Fruit fly (Drosophila melanogaster) whole organism, embryonic: ENCODE results near the gene CG43307.

Experiments used
- Ada2b ChIP-seq: fragments of 200-800 bp; sonication (Bioruptor generic); IDR thresholded peaks from 2 replicates; pipeline ENCODE4 v1.3.6; 2022; ENCODE audit warnings: missing biosample characterization, missing genetic modification characterization
- Atf6 ChIP-seq: fragments of 200-800 bp; sonication (Bioruptor generic); IDR thresholded peaks from 2 replicates; pipeline ENCODE4 v1.3.6; 2022; ENCODE audit warnings: missing biosample characterization, missing genetic modification characterization
- Awh ChIP-seq: fragments of 200-800 bp; sonication (Bioruptor generic); IDR thresholded peaks from 2 replicates; pipeline ENCODE4, ENCODE4 v1.3.6; 2022; ENCODE audit warnings: missing biosample characterization, missing genetic modification characterization
- CG10147 ChIP-seq: fragments of 200-800 bp; sonication (Bioruptor generic); optimal IDR thresholded peaks from 2 replicates; lab custom pipeline; 2019; ENCODE audit warnings: missing biosample characterization, mild to moderate bottlenecking, missing genetic modification characterization, moderate library complexity
- CG1024 ChIP-seq: fragments of 200-800 bp; sonication (Bioruptor generic); IDR thresholded peaks from 2 replicates; pipeline ENCODE4 v1.3.6; 2022; ENCODE audit warnings: missing biosample characterization, missing genetic modification characterization
- CG10274 ChIP-seq: fragments of 200-800 bp; sonication (Bioruptor generic); optimal IDR thresholded peaks from 3 replicates; lab custom pipeline; 2017; ENCODE audit warnings: missing biosample characterization, mild to moderate bottlenecking, missing genetic modification characterization
- CG11093 ChIP-seq: fragments of 200-800 bp; sonication (Bioruptor generic); IDR thresholded peaks from 3 replicates; pipeline ENCODE4 v1.3.6; 2022; ENCODE audit warnings: missing biosample characterization, missing genetic modification characterization
- CG13123 ChIP-seq: fragments of 200-800 bp; sonication (Bioruptor generic); optimal IDR thresholded peaks from 2 replicates; lab custom pipeline; 2016; ENCODE audit warnings: missing biosample characterization, missing genetic modification characterization
- CG14441 ChIP-seq: fragments of 200-800 bp; sonication (Bioruptor generic); IDR thresholded peaks from 2 replicates; pipeline ENCODE4 v1.3.6; 2022; ENCODE audit warnings: missing biosample characterization, missing genetic modification characterization
- CG14667 ChIP-seq: fragments of 200-800 bp; sonication (Bioruptor generic); IDR thresholded peaks from 2 replicates; pipeline ENCODE4 v1.3.6; 2022; ENCODE audit warnings: missing biosample characterization, missing genetic modification characterization
- CG17361 ChIP-seq: fragments of 200-800 bp; sonication (Bioruptor generic); IDR thresholded peaks from 3 replicates; pipeline ENCODE4 v1.3.6; 2022; ENCODE audit warnings: missing biosample characterization, missing genetic modification characterization
- CG17802 ChIP-seq: fragments of 200-800 bp; sonication (Bioruptor generic); optimal IDR thresholded peaks from 2 replicates; lab custom pipeline; 2018; ENCODE audit warnings: missing biosample characterization, mild to moderate bottlenecking, missing genetic modification characterization, moderate library complexity
- CG18764 ChIP-seq: fragments of 200-800 bp; sonication (Bioruptor generic); optimal IDR thresholded peaks from 3 replicates; lab custom pipeline; 2016; ENCODE audit warnings: missing biosample characterization, missing genetic modification characterization
- CG32772 ChIP-seq: fragments of 200-800 bp; sonication (Bioruptor generic); IDR thresholded peaks from 2 replicates; pipeline ENCODE4 v1.3.6; 2022; ENCODE audit warnings: missing biosample characterization, missing genetic modification characterization
- CG34376 ChIP-seq: fragments of 200-800 bp; sonication (Bioruptor generic); optimal IDR thresholded peaks from 2 replicates; lab custom pipeline; 2018; ENCODE audit warnings: missing biosample characterization, mild to moderate bottlenecking, missing genetic modification characterization
- CG6689 ChIP-seq: fragments of 200-800 bp; sonication (Bioruptor generic); IDR thresholded peaks from 2 replicates; pipeline ENCODE4 v1.3.6; 2022; ENCODE audit warnings: missing biosample characterization, missing genetic modification characterization
- CG6791 ChIP-seq: fragments of 200-800 bp; sonication (Bioruptor generic); IDR thresholded peaks from 3 replicates; pipeline ENCODE4 v1.3.6; 2022; ENCODE audit warnings: missing biosample characterization, missing genetic modification characterization; ENCODE audit not compliant: partially characterized antibody
- CG7987 ChIP-seq: fragments of 200-800 bp; sonication (Bioruptor generic); optimal IDR thresholded peaks from 2 replicates; lab custom pipeline; 2018; ENCODE audit warnings: missing biosample characterization, mild to moderate bottlenecking, missing genetic modification characterization, moderate library complexity
- CG8944 ChIP-seq: fragments of 200-800 bp; sonication (Bioruptor generic); optimal IDR thresholded peaks from 3 replicates; lab custom pipeline; 2016; ENCODE audit warnings: missing biosample characterization, missing genetic modification characterization
- CHES-1-like ChIP-seq: fragments of 200-800 bp; sonication (Bioruptor generic); optimal IDR thresholded peaks from 2 replicates; lab custom pipeline; 2016; ENCODE audit warnings: missing biosample characterization, missing genetic modification characterization
- Dek ChIP-seq: fragments of 200-800 bp; sonication (Bioruptor generic); optimal IDR thresholded peaks from 3 replicates; lab custom pipeline; 2019; ENCODE audit warnings: missing biosample characterization, mild to moderate bottlenecking, missing genetic modification characterization, moderate library complexity
- Dll ChIP-seq: fragments of 200-800 bp; sonication (Bioruptor generic); IDR thresholded peaks from 4 replicates; pipeline ENCODE4 v1.3.6; 2022; ENCODE audit warnings: missing biosample characterization, missing genetic modification characterization; ENCODE audit not compliant: partially characterized antibody
- E2f2 ChIP-seq: fragments of 200-800 bp; sonication (Bioruptor generic); IDR thresholded peaks from 2 replicates; pipeline ENCODE4 v1.3.6; 2022; ENCODE audit warnings: missing biosample characterization, missing genetic modification characterization
- GATAe ChIP-seq: fragments of 200-800 bp; sonication (Bioruptor generic); conservative IDR thresholded peaks from 2 replicates; pipeline ENCODE4 v1.3.6; 2022; ENCODE audit warnings: missing biosample characterization, missing genetic modification characterization
- HLH4C ChIP-seq: fragments of 200-800 bp; sonication (Bioruptor generic); IDR thresholded peaks from 3 replicates; pipeline ENCODE4 v1.3.6; 2022; ENCODE audit warnings: missing biosample characterization, missing genetic modification characterization; ENCODE audit not compliant: partially characterized antibody
- HLH54F ChIP-seq: fragments of 200-800 bp; sonication (Bioruptor generic); optimal IDR thresholded peaks from 3 replicates; lab custom pipeline; 2016; ENCODE audit warnings: missing biosample characterization, missing genetic modification characterization
- NFAT ChIP-seq: fragments of 200-800 bp; sonication (Bioruptor generic); IDR thresholded peaks from 2 replicates; pipeline ENCODE4 v1.3.6; 2022; ENCODE audit warnings: missing biosample characterization, missing genetic modification characterization
- Oli ChIP-seq: fragments of 200-800 bp; sonication (Bioruptor generic); optimal IDR thresholded peaks from 2 replicates; lab custom pipeline; 2018; ENCODE audit warnings: missing biosample characterization, mild to moderate bottlenecking, missing genetic modification characterization, moderate library complexity
- TFAM ChIP-seq: fragments of 200-800 bp; sonication (Bioruptor generic); optimal IDR thresholded peaks from 2 replicates; lab custom pipeline; 2017; ENCODE audit warnings: missing biosample characterization, missing genetic modification characterization, inconsistent platforms
- Taf1 ChIP-seq: fragments of 200-800 bp; sonication (Bioruptor generic); IDR thresholded peaks from 2 replicates; pipeline ENCODE4 v1.3.6; 2022; ENCODE audit warnings: missing biosample characterization, missing genetic modification characterization
- Xrp1 ChIP-seq: fragments of 200-800 bp; sonication (Bioruptor generic); IDR thresholded peaks from 2 replicates; pipeline ENCODE4 v1.3.6; 2022; ENCODE audit warnings: missing biosample characterization, missing genetic modification characterization
- ab ChIP-seq: fragments of 200-800 bp; sonication (Bioruptor generic); optimal IDR thresholded peaks from 2 replicates; lab custom pipeline; 2016; ENCODE audit warnings: missing biosample characterization, missing genetic modification characterization
- caup ChIP-seq: fragments of 200-800 bp; sonication (Bioruptor generic); optimal IDR thresholded peaks from 3 replicates; lab custom pipeline; 2017; ENCODE audit warnings: missing biosample characterization, mild to moderate bottlenecking, missing genetic modification characterization, moderate library complexity; ENCODE audit not compliant: severe bottlenecking
- chm ChIP-seq: fragments of 200-800 bp; sonication (Bioruptor generic); IDR thresholded peaks from 2 replicates; pipeline ENCODE4 v1.3.6; 2022; ENCODE audit warnings: missing biosample characterization, missing genetic modification characterization
- dpn ChIP-seq, 2 experiments: fragments of 200-800 bp; sonication (Bioruptor generic); optimal IDR thresholded peaks; 3 replicates each; lab custom pipeline; 2016; ENCODE audit warnings: missing biosample characterization in 2 of 2, missing genetic modification characterization in 2 of 2
- eve ChIP-seq, 2 experiments: fragments of >200 bp; optimal IDR thresholded peaks; 2 replicates each; lab custom pipeline; 2017; ENCODE audit warnings: missing biosample characterization in 2 of 2, missing genetic modification characterization in 2 of 2
- eyg ChIP-seq: fragments of 200-800 bp; sonication (Bioruptor generic); optimal IDR thresholded peaks from 3 replicates; lab custom pipeline; 2016; ENCODE audit warnings: missing biosample characterization, missing genetic modification characterization
- hth ChIP-seq: fragments of >200 bp; optimal IDR thresholded peaks from 2 replicates; lab custom pipeline; 2017; ENCODE audit warnings: inconsistent platforms
- nau ChIP-seq: fragments of 200-800 bp; sonication (Bioruptor generic); optimal IDR thresholded peaks from 3 replicates; lab custom pipeline; 2017; ENCODE audit warnings: missing biosample characterization, mild to moderate bottlenecking, missing genetic modification characterization, missing genetic modification reagents
- nom ChIP-seq: fragments of 200-800 bp; sonication (Bioruptor generic); optimal IDR thresholded peaks from 2 replicates; lab custom pipeline; 2017; ENCODE audit warnings: missing biosample characterization, missing genetic modification characterization, mild to moderate bottlenecking, moderate library complexity, missing genetic modification reagents
- pzg ChIP-seq: fragments of 200-800 bp; sonication (Bioruptor generic); optimal IDR thresholded peaks from 3 replicates; lab custom pipeline; 2018; ENCODE audit warnings: missing biosample characterization, mild to moderate bottlenecking, missing genetic modification characterization, moderate library complexity
- sug ChIP-seq: fragments of 200-800 bp; optimal IDR thresholded peaks from 2 replicates; lab custom pipeline; 2019; ENCODE audit warnings: missing biosample characterization, mild to moderate bottlenecking, missing genetic modification characterization, moderate library complexity
- tgo ChIP-seq: fragments of 200-800 bp; sonication (Bioruptor generic); IDR thresholded peaks from 3 replicates; pipeline ENCODE4 v1.3.6; 2022; ENCODE audit warnings: missing biosample characterization, missing genetic modification characterization
- trh ChIP-seq: fragments of 200-800 bp; sonication (Bioruptor generic); optimal IDR thresholded peaks from 2 replicates; lab custom pipeline; 2016; ENCODE audit warnings: missing biosample characterization, missing genetic modification characterization
- tup ChIP-seq: fragments of 200-800 bp; sonication (Bioruptor generic); optimal IDR thresholded peaks from 2 replicates; lab custom pipeline; 2016; ENCODE audit warnings: missing biosample characterization, mild to moderate bottlenecking, missing genetic modification characterization, moderate library complexity
- tx ChIP-seq: fragments of 200-800 bp; sonication (Bioruptor generic); optimal IDR thresholded peaks from 2 replicates; lab custom pipeline; 2016; ENCODE audit warnings: missing biosample characterization, missing genetic modification characterization
- z ChIP-seq: fragments of 200-800 bp; sonication (Bioruptor generic); IDR thresholded peaks from 3 replicates; pipeline ENCODE4 v1.3.6; 2022; ENCODE audit warnings: missing biosample characterization, missing genetic modification characterization
- zen2 ChIP-seq: fragments of 200-800 bp; sonication (Bioruptor generic); IDR thresholded peaks from 3 replicates; pipeline ENCODE4 v1.3.6; 2022; ENCODE audit warnings: missing biosample characterization, missing genetic modification characterization; ENCODE audit not compliant: partially characterized antibody

The CG43307 gene

DNA sequence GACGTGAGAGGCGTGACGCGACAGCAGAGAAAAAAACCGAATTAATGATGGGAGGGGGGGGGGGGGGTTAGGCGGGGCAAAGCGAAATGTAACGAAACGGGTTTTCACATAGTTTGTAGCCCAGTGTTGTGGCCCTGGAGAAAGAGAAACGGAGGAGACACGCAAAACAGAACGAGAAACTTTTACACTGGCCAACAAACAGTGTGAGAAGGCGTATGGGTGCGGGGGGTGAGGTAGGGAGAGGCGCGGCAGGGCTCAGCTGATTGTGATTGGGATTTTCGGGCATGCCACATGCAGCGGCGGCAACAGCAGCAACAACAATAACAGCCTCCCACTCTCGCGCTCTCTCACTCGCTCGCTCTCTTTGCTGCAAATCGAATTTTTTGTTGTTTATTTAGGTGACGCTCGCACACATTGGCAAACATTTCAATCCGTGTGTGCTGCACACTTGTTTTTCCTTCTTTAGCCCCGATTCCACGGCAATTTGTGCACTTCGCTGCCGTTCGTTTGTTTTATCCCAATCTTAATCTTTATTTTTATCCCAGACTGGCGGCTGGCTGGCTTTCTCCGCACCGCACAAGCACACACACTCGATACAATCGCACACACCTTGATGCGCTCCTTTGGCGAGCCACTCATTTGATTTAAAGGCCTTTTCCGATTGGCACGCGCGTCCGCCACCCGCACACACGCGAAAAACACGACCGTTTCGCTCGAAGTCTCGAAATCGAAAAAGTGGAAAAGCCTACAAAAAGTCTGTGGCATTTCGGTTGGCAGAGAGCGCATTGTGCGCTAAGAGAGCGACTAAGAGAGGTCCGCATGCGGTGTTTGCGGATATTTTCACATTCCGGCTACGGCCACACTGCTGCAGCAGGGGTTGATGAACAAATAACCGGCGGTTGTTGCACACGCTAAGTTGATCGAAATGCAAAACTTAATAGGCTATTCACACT is 11.7 kb upstream of the CG43307 start, which contains the start of gene CG9171 (continued):
- TF ChIP-seq CG18764 (GFP tag; lab: Kevin White, UChicago) (no peak), tgo (peak; percentile 14; the same call in 1 of the 3 replicates), CHES-1-like (GFP tag; lab: Kevin White, UChicago) (no peak), CG6791 (peak; percentile 28; the same call in 1 of the 3 replicates), nom (GFP tag; lab: Kevin White, UChicago) (peak; percentile 64), caup (peak; percentile 13), TFAM (GFP tag; lab: Kevin White, UChicago) (no peak), nau (GFP tag; lab: Kevin White, UChicago) (peak; percentile 6), CG7987 (GFP tag; lab: Kevin White, UChicago) (peak; percentile 10), CG32772 (GFP tag; lab: Robert Waterston, UW) (peak; percentile 57; the same call in 1 of the 2 replicates), CG10147 (peak; percentile 9), chm (GFP tag; lab: Robert Waterston, UW) (peak; percentile 76), Dek (peak; percentile 54), CG34376 (GFP tag; lab: Kevin White, UChicago) (peak; percentile 62), Atf6 (GFP tag; lab: Robert Waterston, UW) (no peak), CG8944 (GFP tag; lab: Kevin White, UChicago) (no peak), Taf1 (GFP tag; lab: Robert Waterston, UW) (no peak), eve (GFP tag; optimal IDR thresholded peaks at IDR 0.05; lab: Kevin White, UChicago) (no peak), HLH54F (GFP tag; lab: Kevin White, UChicago) (no peak), CG10274 (no peak), NFAT (GFP tag; lab: Robert Waterston, UW) (peak; percentile 61; the same call in 1 of the 2 replicates), Dll (GFP tag; lab: Robert Waterston, UW) (peak; percentile 44; the same call in 3 of the 4 replicates), hth (lab: Kevin White, UChicago) (no peak), eyg (GFP tag; lab: Kevin White, UChicago) (no peak), HLH4C (GFP tag; lab: Robert Waterston, UW) (no peak), z (GFP tag; lab: Robert Waterston, UW) (0 out of 3 replicates have a peak, but pooled peaks have one; percentile 3), E2f2 (GFP tag; lab: Robert Waterston, UW) (peak; percentile 64), CG14441 (GFP tag; lab: Robert Waterston, UW) (0 out of 2 replicates have a peak, but pooled peaks have one; percentile 9), tx (GFP tag; lab: Kevin White, UChicago) (no peak), trh (no peak), dpn (GFP tag; optimal IDR thresholded peaks at IDR 0.05; lab: Kevin White, UChicago) (peak; percentile 6 to 21), CG1024 (peak; percentile 53; the same call in 1 of the 2 replicates), Awh (peak; percentile 7; the same call in 1 of the 2 replicates), CG11093 (no peak), Oli (no peak), sug (tag; lab: Kevin White, UChicago) (peak; percentile 13), Xrp1 (GFP tag; lab: Robert Waterston, UW) (0 out of 2 replicates have a peak, but pooled peaks have one; percentile 9), CG13123 (GFP tag; lab: Kevin White, UChicago) (peak; percentile 38), ab (GFP tag; lab: Kevin White, UChicago) (no peak), CG17361 (GFP tag; lab: Robert Waterston, UW) (peak; percentile 32; the same call in 2 of the 3 replicates), pzg (peak; percentile 98), CG17802 (tag; lab: Kevin White, UChicago) (peak; percentile 90), tup (GFP tag; lab: Kevin White, UChicago) (no peak), CG14667 (no peak), GATAe (GFP tag; lab: Robert Waterston, UW) (no peak), CG6689 (GFP tag; lab: Robert Waterston, UW) (no peak), zen2 (no peak), Ada2b (0 out of 2 replicates have a peak, but pooled peaks have one; percentile 14)
